Fruit fly (Drosophila melanogaster): ENCODE data around the gene Sirt7.

DNA sequence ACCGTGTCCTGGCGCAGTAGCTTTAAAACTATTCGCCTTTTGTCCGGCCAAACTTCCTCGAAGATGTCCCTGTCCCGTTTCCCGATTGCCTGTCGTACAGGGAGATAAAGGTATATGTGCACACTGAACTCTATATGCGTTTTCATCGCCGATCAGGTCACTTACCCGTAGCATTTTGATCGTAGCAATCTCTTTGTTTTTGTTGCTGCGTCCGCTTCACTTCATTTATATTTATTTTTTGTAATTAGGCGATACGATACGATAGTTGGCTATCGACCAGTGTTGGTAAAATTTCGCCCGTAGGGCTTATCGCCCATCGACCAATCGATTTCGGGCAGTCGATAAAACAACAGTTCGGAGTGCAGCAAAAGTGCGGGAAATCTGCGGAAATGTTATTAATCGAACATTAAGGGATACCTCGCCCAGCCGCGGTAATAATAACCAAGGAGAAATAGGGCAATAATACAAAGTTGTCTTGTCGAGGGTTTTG is 7.0 kb downstream of the Sirt7 start, which contains the start of the genes Cul5 and Bicra:
- no peak for TF ChIP-seq CG33017 (tag; optimal IDR thresholded peaks at IDR 0.05)
- peak; percentile 65 for TF ChIP-seq Crg-1 (GFP tag; optimal IDR thresholded peaks at IDR 0.05)
- TF ChIP-seq Mnt (GFP tag; optimal IDR thresholded peaks at IDR 0.05) = peak; percentile 57
- no peak for TF ChIP-seq tj (GFP tag; optimal IDR thresholded peaks at IDR 0.05)
- TF ChIP-seq ovo (GFP tag; optimal IDR thresholded peaks at IDR 0.05) = no peak
- peak; percentile 37 for TF ChIP-seq cic (GFP tag; optimal IDR thresholded peaks at IDR 0.05)
- no peak for TF ChIP-seq bab1 (GFP tag; optimal IDR thresholded peaks at IDR 0.05)
- TF ChIP-seq CG1620 (GFP tag; optimal IDR thresholded peaks at IDR 0.05) = peak; percentile 60

Data from whole organism, adult.